Fruit fly (Drosophila melanogaster) whole organism, embryonic: ENCODE results near the gene CG15717.
A peak's percentile ranks its signal among the peaks of the same experiment; 100 is the strongest.

Source experiments
- Awh ChIP-seq: fragments of 200-800 bp; sonication (Bioruptor generic); IDR thresholded peaks from 2 replicates; pipeline ENCODE4, ENCODE4 v1.3.6; 2022; ENCODE audit warnings: missing biosample characterization, missing genetic modification characterization
- Blimp-1 ChIP-seq: fragments of 200-800 bp; sonication (Bioruptor generic); optimal IDR thresholded peaks from 3 replicates; lab custom pipeline; 2018; ENCODE audit warnings: missing biosample characterization, missing genetic modification characterization, mild to moderate bottlenecking, moderate library complexity, missing genetic modification reagents
- CG10209 ChIP-seq: fragments of 200-800 bp; sonication (Bioruptor generic); optimal IDR thresholded peaks from 3 replicates; lab custom pipeline; 2017; ENCODE audit warnings: missing biosample characterization, mild to moderate bottlenecking, missing genetic modification characterization, missing genetic modification reagents
- CG11504 ChIP-seq: fragments of 200-800 bp; sonication (Bioruptor generic); optimal IDR thresholded peaks from 3 replicates; lab custom pipeline; 2019; ENCODE audit warnings: missing biosample characterization, mild to moderate bottlenecking, missing genetic modification characterization, moderate library complexity
- CG12769 ChIP-seq: fragments of 200-800 bp; sonication (Bioruptor generic); optimal IDR thresholded peaks from 2 replicates; lab custom pipeline; 2019; ENCODE audit warnings: missing biosample characterization, mild to moderate bottlenecking, missing genetic modification characterization, moderate library complexity
- CG14667 ChIP-seq: fragments of 200-800 bp; sonication (Bioruptor generic); IDR thresholded peaks from 2 replicates; pipeline ENCODE4 v1.3.6; 2022; ENCODE audit warnings: missing biosample characterization, missing genetic modification characterization
- CG14710 ChIP-seq: fragments of 200-800 bp; sonication (Bioruptor generic); optimal IDR thresholded peaks from 3 replicates; lab custom pipeline; 2019; ENCODE audit warnings: missing biosample characterization, mild to moderate bottlenecking, missing genetic modification characterization, moderate library complexity
- CG16863 ChIP-seq: fragments of 200-800 bp; sonication (Bioruptor generic); optimal IDR thresholded peaks from 3 replicates; lab custom pipeline; 2016; ENCODE audit warnings: missing biosample characterization, missing genetic modification characterization
- CG18619 ChIP-seq: fragments of 200-800 bp; sonication (Bioruptor generic); optimal IDR thresholded peaks from 3 replicates; lab custom pipeline; 2017; ENCODE audit warnings: missing biosample characterization, mild to moderate bottlenecking, missing genetic modification characterization
- CG2199 ChIP-seq: fragments of 200-800 bp; sonication (Bioruptor generic); IDR thresholded peaks from 3 replicates; pipeline ENCODE4 v1.3.6; 2022; ENCODE audit warnings: missing biosample characterization, missing genetic modification characterization
- CG33557 ChIP-seq: fragments of 200-800 bp; sonication (Bioruptor generic); optimal IDR thresholded peaks from 2 replicates; lab custom pipeline; 2019; ENCODE audit warnings: missing biosample characterization, mild to moderate bottlenecking, missing genetic modification characterization, moderate library complexity
- CG3726 ChIP-seq: fragments of 200-800 bp; sonication (Bioruptor generic); IDR thresholded peaks from 3 replicates; pipeline ENCODE4, ENCODE4 v1.3.6; 2022; ENCODE audit warnings: missing biosample characterization, missing genetic modification characterization
- CG4617 ChIP-seq: fragments of 200-800 bp; sonication (Bioruptor generic); optimal IDR thresholded peaks from 3 replicates; lab custom pipeline; 2016; ENCODE audit warnings: missing biosample characterization, missing genetic modification characterization, borderline replicate concordance
- CG6654 ChIP-seq: fragments of 200-800 bp; sonication (Bioruptor generic); optimal IDR thresholded peaks from 2 replicates; lab custom pipeline; 2017; ENCODE audit warnings: missing biosample characterization, mild to moderate bottlenecking, missing genetic modification characterization
- CG9817 ChIP-seq: fragments of 200-800 bp; sonication (Bioruptor generic); optimal IDR thresholded peaks from 2 replicates; lab custom pipeline; 2018; ENCODE audit warnings: missing biosample characterization, mild to moderate bottlenecking, missing genetic modification characterization, moderate library complexity
- CkIIα-i1 ChIP-seq: fragments of 200-800 bp; sonication (Bioruptor generic); IDR thresholded peaks from 2 replicates; pipeline ENCODE4 v1.3.6; 2022; ENCODE audit warnings: missing biosample characterization, missing genetic modification characterization
- Drgx ChIP-seq: fragments of 200-800 bp; sonication (Bioruptor generic); IDR thresholded peaks from 2 replicates; pipeline ENCODE4 v1.3.6; 2022; ENCODE audit warnings: missing biosample characterization, missing genetic modification characterization
- Eip74EF ChIP-seq, 2 experiments: fragments of 200-800 bp in 1 of 2; fragments of >200 bp in 1 of 2; sonication (Bioruptor generic) in 1 of 2; optimal IDR thresholded peaks; 2 replicates each; lab custom pipeline; 2017 to 2019; ENCODE audit warnings: missing biosample characterization in 2 of 2, missing genetic modification characterization in 2 of 2, mild to moderate bottlenecking in 1 of 2, moderate library complexity in 1 of 2
- H15 ChIP-seq: fragments of 200-800 bp; sonication (Bioruptor generic); IDR thresholded peaks from 3 replicates; pipeline ENCODE4 v1.3.6; 2022; ENCODE audit warnings: missing biosample characterization, missing genetic modification characterization
- HLH54F ChIP-seq: fragments of 200-800 bp; sonication (Bioruptor generic); optimal IDR thresholded peaks from 3 replicates; lab custom pipeline; 2016; ENCODE audit warnings: missing biosample characterization, missing genetic modification characterization
- MTF-1 ChIP-seq: fragments of 200-800 bp; sonication (Bioruptor generic); optimal IDR thresholded peaks from 2 replicates; lab custom pipeline; 2018; ENCODE audit warnings: missing biosample characterization, mild to moderate bottlenecking, missing genetic modification characterization, borderline replicate concordance
- NC2β ChIP-seq: fragments of 200-800 bp; sonication (Bioruptor generic); optimal IDR thresholded peaks from 2 replicates; lab custom pipeline; 2016; ENCODE audit warnings: missing biosample characterization, missing genetic modification characterization
- Pdp1 ChIP-seq, 2 experiments: fragments of 200-800 bp; sonication (Bioruptor generic); optimal IDR thresholded peaks; 3 replicates each; lab custom pipeline; 2016; ENCODE audit warnings: missing biosample characterization in 2 of 2, missing genetic modification characterization in 2 of 2, mild to moderate bottlenecking in 1 of 2, moderate library complexity in 1 of 2
- Ptx1 ChIP-seq: fragments of 200-800 bp; sonication (Bioruptor generic); IDR thresholded peaks from 2 replicates; pipeline ENCODE4 v1.3.6; 2022; ENCODE audit warnings: missing biosample characterization, missing genetic modification characterization
- Scr ChIP-seq: fragments of 200-800 bp; sonication (Bioruptor generic); IDR thresholded peaks from 2 replicates; pipeline ENCODE4 v1.3.6; 2022; ENCODE audit warnings: missing biosample characterization, missing genetic modification characterization; ENCODE audit not compliant: partially characterized antibody
- Side ChIP-seq: fragments of 200-800 bp; sonication (Bioruptor generic); optimal IDR thresholded peaks from 2 replicates; lab custom pipeline; 2016; ENCODE audit warnings: missing biosample characterization, missing genetic modification characterization
- Sox100B ChIP-seq: fragments of 200-800 bp; sonication (Bioruptor generic); optimal IDR thresholded peaks from 3 replicates; lab custom pipeline; 2018; ENCODE audit warnings: missing biosample characterization, mild to moderate bottlenecking, missing genetic modification characterization
- Trl ChIP-seq, 3 experiments: fragments of >200 bp in 2 of 3; fragments of 200-800 bp in 1 of 3; sonication (Bioruptor generic) in 1 of 3; optimal IDR thresholded peaks; 2 replicates in 1 of 3; 3 replicates in 2 of 3; lab custom pipeline; 2016 to 2017; ENCODE audit warnings: missing biosample characterization in 1 of 3, missing genetic modification characterization in 1 of 3
- Xbp1 ChIP-seq: fragments of 200-800 bp; sonication (Bioruptor generic); optimal IDR thresholded peaks from 3 replicates; lab custom pipeline; 2016; ENCODE audit warnings: missing biosample characterization, mild to moderate bottlenecking, missing genetic modification characterization
- ab ChIP-seq: fragments of 200-800 bp; sonication (Bioruptor generic); optimal IDR thresholded peaks from 2 replicates; lab custom pipeline; 2016; ENCODE audit warnings: missing biosample characterization, missing genetic modification characterization
- ash1 ChIP-seq: fragments of 200-800 bp; sonication (Bioruptor generic); optimal IDR thresholded peaks from 2 replicates; lab custom pipeline; 2018; ENCODE audit warnings: missing biosample characterization, mild to moderate bottlenecking, missing genetic modification characterization
- bsh ChIP-seq, 2 experiments: fragments of 200-800 bp; sonication (Bioruptor generic); optimal IDR thresholded peaks; 2 replicates each; lab custom pipeline; 2017 to 2018; ENCODE audit warnings: mild to moderate bottlenecking in 2 of 2, missing biosample characterization in 2 of 2, missing genetic modification characterization in 2 of 2, moderate library complexity in 1 of 2
- cato ChIP-seq: fragments of 200-800 bp; sonication (Bioruptor generic); optimal IDR thresholded peaks from 2 replicates; lab custom pipeline; 2016; ENCODE audit warnings: missing biosample characterization, missing genetic modification characterization, borderline replicate concordance
- cg ChIP-seq: fragments of 200-800 bp; sonication (Bioruptor generic); optimal IDR thresholded peaks from 3 replicates; lab custom pipeline; 2019; ENCODE audit warnings: missing biosample characterization, mild to moderate bottlenecking, missing genetic modification characterization, moderate library complexity
- chinmo ChIP-seq: fragments of 200-800 bp; sonication (Bioruptor generic); IDR thresholded peaks from 4 replicates; pipeline ENCODE4 v1.3.6; 2022; ENCODE audit warnings: missing biosample characterization, missing genetic modification characterization; ENCODE audit not compliant: partially characterized antibody
- corto ChIP-seq: fragments of 200-800 bp; sonication (Bioruptor generic); optimal IDR thresholded peaks from 2 replicates; lab custom pipeline; 2016; ENCODE audit warnings: missing biosample characterization, mild to moderate bottlenecking, missing genetic modification characterization, moderate library complexity
- ems ChIP-seq: fragments of 200-800 bp; sonication (Bioruptor generic); optimal IDR thresholded peaks from 3 replicates; lab custom pipeline; 2016; ENCODE audit warnings: missing biosample characterization, missing genetic modification characterization
- exex ChIP-seq: fragments of 200-800 bp; sonication (Bioruptor generic); optimal IDR thresholded peaks from 4 replicates; lab custom pipeline; 2018; ENCODE audit warnings: missing biosample characterization, mild to moderate bottlenecking, missing genetic modification characterization, moderate library complexity
- oc ChIP-seq: fragments of 200-800 bp; sonication (Bioruptor generic); optimal IDR thresholded peaks from 2 replicates; lab custom pipeline; 2018; ENCODE audit warnings: missing biosample characterization, mild to moderate bottlenecking, missing genetic modification characterization, moderate library complexity
- psq ChIP-seq: fragments of 200-800 bp; sonication (Bioruptor generic); optimal IDR thresholded peaks from 2 replicates; lab custom pipeline; 2017; ENCODE audit warnings: missing biosample characterization, missing genetic modification characterization
- rib ChIP-seq: fragments of 200-800 bp; sonication (Bioruptor generic); IDR thresholded peaks from 2 replicates; pipeline ENCODE4 v1.3.6; 2022; ENCODE audit warnings: missing biosample characterization, missing genetic modification characterization
- run ChIP-seq: fragments of 200-800 bp; sonication (Bioruptor generic); optimal IDR thresholded peaks from 3 replicates; lab custom pipeline; 2018; ENCODE audit warnings: missing biosample characterization, mild to moderate bottlenecking, missing genetic modification characterization
- sob ChIP-seq: fragments of 200-800 bp; sonication (Bioruptor generic); IDR thresholded peaks from 2 replicates; pipeline ENCODE4 v1.3.6; 2022; ENCODE audit warnings: missing biosample characterization, missing genetic modification characterization
- sqz ChIP-seq: fragments of 200-800 bp; sonication (Bioruptor generic); optimal IDR thresholded peaks from 3 replicates; lab custom pipeline; 2018; ENCODE audit warnings: missing biosample characterization, mild to moderate bottlenecking, missing genetic modification characterization
- vfl ChIP-seq: fragments of 200-800 bp; sonication (Bioruptor generic); optimal IDR thresholded peaks from 2 replicates; lab custom pipeline; 2016; ENCODE audit warnings: missing biosample characterization, missing genetic modification characterization
- z ChIP-seq: fragments of 200-800 bp; sonication (Bioruptor generic); IDR thresholded peaks from 3 replicates; pipeline ENCODE4 v1.3.6; 2022; ENCODE audit warnings: missing biosample characterization, missing genetic modification characterization
- zen2 ChIP-seq: fragments of 200-800 bp; sonication (Bioruptor generic); IDR thresholded peaks from 3 replicates; pipeline ENCODE4 v1.3.6; 2022; ENCODE audit warnings: missing biosample characterization, missing genetic modification characterization; ENCODE audit not compliant: partially characterized antibody

The CG15717 gene

dm6 chrX:13136939-13137697 lies 8.4 kb downstream of the CG15717 start (continued):
- TF ChIP-seq Scr (GFP tag; lab: Robert Waterston, UW) (no peak), ems (GFP tag; lab: Kevin White, UChicago) (peak; percentile 34), CG2199 (0 out of 3 replicates have a peak, but pooled peaks have one; percentile 25), CG9817 (tag; lab: Kevin White, UChicago) (no peak), HLH54F (GFP tag; lab: Kevin White, UChicago) (no peak), CG18619 (GFP tag; lab: Kevin White, UChicago) (no peak), MTF-1 (no peak), Eip74EF (GFP tag; optimal IDR thresholded peaks at IDR 0.05; lab: Kevin White, UChicago) (peak in 1 of 2 experiments; percentile 45), corto (GFP tag; lab: Kevin White, UChicago) (peak; percentile 54), rib (GFP tag; lab: Robert Waterston, UW) (no peak), cato (no peak), CG10209 (GFP tag; lab: Kevin White, UChicago) (peak; percentile 59), Side (GFP tag; lab: Kevin White, UChicago) (no peak), NC2β (GFP tag; lab: Kevin White, UChicago) (no peak), vfl (no peak), sob (GFP tag; lab: Robert Waterston, UW) (peak; percentile 48; the same call in 1 of the 2 replicates), CG3726 (0 out of 3 replicates have a peak, but pooled peaks have one; percentile 62), Trl (optimal IDR thresholded peaks at IDR 0.05; lab: Kevin White, UChicago) (peak in 1 of 2 experiments; percentile 18), Trl (GFP tag; optimal IDR thresholded peaks at IDR 0.05; lab: Kevin White, UChicago) (no peak), Xbp1 (GFP tag; lab: Kevin White, UChicago) (peak; percentile 41), CG14667 (GFP tag; lab: Robert Waterston, UW) (peak; percentile 29; the same call in 1 of the 2 replicates), ab (GFP tag; lab: Kevin White, UChicago) (no peak), Awh (peak; percentile 72), Drgx (GFP tag; lab: Robert Waterston, UW) (peak; percentile 64)

DNA sequence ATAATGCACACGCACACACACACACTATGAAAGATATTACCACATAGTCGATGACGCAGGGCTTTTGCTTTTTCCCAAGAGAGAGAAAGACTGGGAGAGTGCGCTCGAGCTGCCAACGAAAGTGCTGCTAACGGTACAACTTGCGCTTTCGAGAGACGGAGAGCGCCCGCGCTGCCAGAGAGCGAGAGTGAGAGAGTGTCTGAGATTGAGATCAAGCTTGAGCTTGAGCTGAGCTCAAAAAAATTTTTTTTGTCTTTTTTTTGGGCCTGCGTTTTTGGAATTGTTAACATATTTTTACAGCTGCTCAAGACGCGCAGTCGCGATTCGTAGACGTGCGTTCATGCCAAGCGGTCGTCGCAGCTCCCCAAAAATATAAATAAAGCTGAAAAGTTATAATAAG lies 10.1 kb downstream of the CG15717 start, which contains the start of gene CG32645:
CG32645 (plus strand) TSS at position 313 of the 400 bp plus-strand sequence.
- TF ChIP-seq CG14710 (tag; lab: Kevin White, UChicago) (no peak), Ptx1 (no peak), Blimp-1 (GFP tag; lab: Kevin White, UChicago) (peak; percentile 97), run (tag; lab: Kevin White, UChicago) (no peak), CG33557 (GFP tag; lab: Kevin White, UChicago) (peak; percentile 4), exex (tag; lab: Kevin White, UChicago) (no peak), cg (GFP tag; lab: Kevin White, UChicago) (peak; percentile 49), psq (GFP tag; lab: Kevin White, UChicago) (no peak), z (peak; percentile 85), CG12769 (tag; lab: Kevin White, UChicago) (peak; percentile 11), bsh (GFP tag; optimal IDR thresholded peaks at IDR 0.05; lab: Kevin White, UChicago) (peak in 1 of 2 experiments; percentile 5), H15 (GFP tag; lab: Robert Waterston, UW) (no peak), Sox100B (GFP tag; lab: Kevin White, UChicago) (no peak), sqz (GFP tag; lab: Kevin White, UChicago) (peak; percentile 80), Pdp1 (GFP tag; optimal IDR thresholded peaks at IDR 0.05; lab: Kevin White, UChicago) (peak in 1 of 2 experiments; percentile 26), ash1 (GFP tag; lab: Kevin White, UChicago) (no peak), CG6654 (GFP tag; lab: Kevin White, UChicago) (no peak), CkIIα-i1 (GFP tag; lab: Robert Waterston, UW) (no peak), CG11504 (tag; lab: Kevin White, UChicago) (no peak), zen2 (GFP tag; lab: Robert Waterston, UW) (0 out of 3 replicates have a peak, but pooled peaks have one; percentile 31), chinmo (peak; percentile 59; the same call in 1 of the 4 replicates), oc (tag; lab: Kevin White, UChicago) (peak; percentile 31), CG16863 (GFP tag; lab: Kevin White, UChicago) (no peak), CG4617 (GFP tag; lab: Kevin White, UChicago) (no peak)
